Worm (Caenorhabditis elegans) whole organism, mixed stage, embryonic: ENCODE results near the gene R11D1.12.

Experiments used
- M03D4.4 ChIP-seq: sonication (generic microtip); optimal IDR thresholded peaks from 2 replicates; lab custom pipeline; 2017; ENCODE audit warnings: mild to moderate bottlenecking, missing genetic modification characterization, missing compliant biosample characterization
- bed-3 ChIP-seq: fragments of 200-800 bp; sonication (Bioruptor generic); optimal IDR thresholded peaks from 3 replicates; lab custom pipeline; 2018; ENCODE audit warnings: mild to moderate bottlenecking, missing genetic modification characterization, moderate library complexity, missing compliant biosample characterization
- ceh-39 ChIP-seq: fragments of 150-350 bp; optimal IDR thresholded peaks from 2 replicates; lab custom pipeline; 2014; ENCODE audit warnings: missing biosample characterization, missing genetic modification characterization
- ceh-83 ChIP-seq: fragments of 200-800 bp; sonication (Bioruptor generic); optimal IDR thresholded peaks from 2 replicates; lab custom pipeline; 2018; ENCODE audit warnings: mild to moderate bottlenecking, missing genetic modification characterization, missing compliant biosample characterization
- ces-1 ChIP-seq: fragments of 150-350 bp; optimal IDR thresholded peaks from 2 replicates; lab custom pipeline; 2014; ENCODE audit warnings: missing biosample characterization, missing genetic modification reagents, missing genetic modification characterization
- elt-1 ChIP-seq: sonication (generic microtip); optimal IDR thresholded peaks from 2 replicates; lab custom pipeline; 2017; ENCODE audit warnings: missing genetic modification characterization, mild to moderate bottlenecking, missing compliant biosample characterization, antibody characterized with exemption, moderate library complexity, borderline replicate concordance; ENCODE audit not compliant: insufficient read depth
- elt-3 ChIP-seq: fragments of 150-350 bp; optimal IDR thresholded peaks from 2 replicates; lab custom pipeline; 2014; ENCODE audit warnings: missing biosample characterization, missing genetic modification characterization
- flh-1 ChIP-seq: fragments of 200-800 bp; sonication (Bioruptor generic); optimal IDR thresholded peaks from 2 replicates; lab custom pipeline; 2018; ENCODE audit warnings: mild to moderate bottlenecking, missing genetic modification characterization, moderate library complexity, missing compliant biosample characterization
- ham-2 ChIP-seq: fragments of 200-800 bp; sonication (Bioruptor generic); optimal IDR thresholded peaks from 2 replicates; lab custom pipeline; 2018; ENCODE audit warnings: mild to moderate bottlenecking, missing genetic modification characterization, missing compliant biosample characterization
- hlh-1 ChIP-seq: fragments of 150-350 bp; optimal IDR thresholded peaks from 2 replicates; lab custom pipeline; 2014; ENCODE audit warnings: missing biosample characterization, missing genetic modification reagents, missing genetic modification characterization
- lin-13 ChIP-seq: fragments of 150-350 bp; optimal IDR thresholded peaks from 2 replicates; lab custom pipeline; 2014; ENCODE audit warnings: missing biosample characterization, missing genetic modification characterization
- lin-32 ChIP-seq: fragments of 200-800 bp; sonication (Bioruptor generic); optimal IDR thresholded peaks from 2 replicates; lab custom pipeline; 2018; ENCODE audit warnings: mild to moderate bottlenecking, missing genetic modification characterization, missing compliant biosample characterization
- lsy-2 ChIP-seq: fragments of 150-350 bp; optimal IDR thresholded peaks from 2 replicates; lab custom pipeline; 2014; ENCODE audit warnings: missing biosample characterization, missing genetic modification characterization
- mab-5 ChIP-seq: fragments of 150-350 bp; optimal IDR thresholded peaks from 2 replicates; lab custom pipeline; 2014; ENCODE audit warnings: missing biosample characterization, missing genetic modification characterization
- mep-1 ChIP-seq: fragments of 150-350 bp; optimal IDR thresholded peaks from 2 replicates; lab custom pipeline; 2017; ENCODE audit warnings: missing biosample characterization, missing genetic modification reagents, missing genetic modification characterization, inconsistent platforms
- mls-2 ChIP-seq: sonication (generic microtip); optimal IDR thresholded peaks from 2 replicates; lab custom pipeline; 2016; ENCODE audit warnings: mild to moderate bottlenecking, missing genetic modification characterization, moderate library complexity, missing compliant biosample characterization
- nhr-12 ChIP-seq: fragments of 150-350 bp; optimal IDR thresholded peaks from 2 replicates; lab custom pipeline; 2014; ENCODE audit warnings: missing biosample characterization, missing genetic modification characterization
- nhr-237 ChIP-seq: fragments of 150-350 bp; optimal IDR thresholded peaks from 2 replicates; lab custom pipeline; 2014; ENCODE audit warnings: missing biosample characterization, missing genetic modification characterization
- nhr-28 ChIP-seq: fragments of 150-350 bp; optimal IDR thresholded peaks from 2 replicates; lab custom pipeline; 2014; ENCODE audit warnings: missing biosample characterization, missing genetic modification characterization
- nhr-76 ChIP-seq: sonication (generic microtip); optimal IDR thresholded peaks from 2 replicates; lab custom pipeline; 2017; ENCODE audit warnings: missing biosample characterization, missing genetic modification characterization
- pha-4 ChIP-seq: fragments of 150-350 bp; optimal IDR thresholded peaks from 2 replicates; lab custom pipeline; 2018; ENCODE audit warnings: missing biosample characterization, missing genetic modification reagents, missing genetic modification characterization
- snpc-4 ChIP-seq: fragments of 150-350 bp; optimal IDR thresholded peaks from 2 replicates; lab custom pipeline; 2014; ENCODE audit warnings: missing biosample characterization, missing genetic modification characterization
- sptf-1 ChIP-seq: sonication (generic microtip); optimal IDR thresholded peaks from 2 replicates; lab custom pipeline; 2017; ENCODE audit warnings: mild to moderate bottlenecking, missing genetic modification characterization, moderate library complexity, missing compliant biosample characterization
- tbx-8 ChIP-seq: fragments of 200-800 bp; sonication (Bioruptor generic); optimal IDR thresholded peaks from 2 replicates; lab custom pipeline; 2018; ENCODE audit warnings: mild to moderate bottlenecking, missing genetic modification characterization, moderate library complexity, missing compliant biosample characterization
- unc-120 ChIP-seq: sonication (generic microtip); optimal IDR thresholded peaks from 2 replicates; lab custom pipeline; 2017; ENCODE audit warnings: missing genetic modification characterization, missing compliant biosample characterization; ENCODE audit not compliant: poor library complexity, severe bottlenecking
- unc-39 ChIP-seq: fragments of 150-350 bp; optimal IDR thresholded peaks from 2 replicates; lab custom pipeline; 2014; ENCODE audit warnings: missing biosample characterization, missing genetic modification characterization
- unc-62 ChIP-seq: fragments of 150-350 bp; optimal IDR thresholded peaks from 2 replicates; lab custom pipeline; 2014; ENCODE audit warnings: missing biosample characterization, missing genetic modification reagents, missing genetic modification characterization
- ztf-11 ChIP-seq: fragments of 150-350 bp; optimal IDR thresholded peaks from 2 replicates; lab custom pipeline; 2014; ENCODE audit warnings: missing biosample characterization, missing genetic modification characterization

The R11D1.12 gene

DNA sequence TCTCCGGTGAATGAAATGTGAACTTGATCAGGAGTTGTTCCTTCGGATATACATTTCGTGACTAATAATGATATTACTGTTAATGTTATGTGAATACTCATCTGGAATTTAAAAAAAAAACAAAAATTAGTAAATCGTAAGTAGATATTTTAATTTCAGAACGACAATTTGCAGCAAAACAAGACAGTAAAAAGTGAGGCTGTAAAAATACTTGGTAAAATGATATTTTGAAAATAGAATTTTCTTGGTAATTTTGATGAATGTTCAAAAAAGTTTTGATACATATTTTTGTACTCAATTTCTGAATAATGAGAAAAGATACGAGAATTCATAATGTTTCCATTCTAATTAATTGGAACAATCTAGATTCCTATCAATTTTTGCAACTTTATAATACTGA, 33.9 kb upstream of the R11D1.12 start, which contains the start of gene papl-1:
papl-1 (minus strand) TSS at position 101 of the 400 bp plus-strand sequence.
- TF ChIP-seq M03D4.4 (tag; lab: Kevin White, UChicago) = no peak
- no peak for TF ChIP-seq nhr-76 (tag; lab: Kevin White, UChicago)
- TF ChIP-seq nhr-28 (tag; lab: Kevin White, UChicago) = no peak
- no peak for TF ChIP-seq snpc-4 (tag; lab: Kevin White, UChicago)
- TF ChIP-seq lsy-2 (tag; lab: Kevin White, UChicago) = no peak
- TF ChIP-seq flh-1 (GFP tag; lab: Kevin White, UChicago) = no peak
- no peak for TF ChIP-seq ces-1 (GFP tag; lab: Kevin White, UChicago)
- no peak for TF ChIP-seq ceh-83
- TF ChIP-seq bed-3 (GFP tag; lab: Kevin White, UChicago) = no peak
- TF ChIP-seq ztf-11 (tag; lab: Kevin White, UChicago) = no peak
- TF ChIP-seq ceh-39 = no peak
- no peak for TF ChIP-seq elt-1 (tag; lab: Kevin White, UChicago)
- no peak for TF ChIP-seq mep-1 (tag; lab: Kevin White, UChicago)
- no peak for TF ChIP-seq sptf-1 (tag; lab: Kevin White, UChicago)
- TF ChIP-seq nhr-237 (tag; lab: Kevin White, UChicago) = no peak
- TF ChIP-seq nhr-12 (tag; lab: Kevin White, UChicago) = no peak
- TF ChIP-seq unc-39 (tag; lab: Kevin White, UChicago) = no peak
- TF ChIP-seq tbx-8 (GFP tag; lab: Kevin White, UChicago) = no peak
- TF ChIP-seq, all 35 proteins: peak for 0

DNA sequence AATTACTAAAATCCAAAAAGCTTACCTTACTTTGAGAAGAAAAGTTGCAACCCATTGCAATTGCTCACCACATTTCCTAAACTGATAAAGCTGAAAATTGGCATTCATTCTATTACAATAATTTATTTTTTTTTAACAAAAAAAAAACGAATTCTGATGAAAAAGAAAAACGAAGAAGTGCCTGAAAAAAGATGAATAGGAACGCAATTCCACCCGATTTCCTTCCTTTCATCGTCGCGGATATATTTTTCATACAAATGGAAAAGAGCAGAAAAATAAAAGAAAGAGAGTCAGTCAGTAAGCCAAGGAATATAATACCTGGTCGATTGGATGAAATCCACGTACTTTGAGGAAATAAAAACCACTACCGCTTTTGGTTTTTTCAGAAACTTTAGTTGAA, 29.0 kb upstream of the R11D1.12 start, which contains the start of gene gpa-13:
gpa-13 (minus strand) TSS at position 101 of the 400 bp plus-strand sequence.
- TF ChIP-seq sptf-1 (tag; lab: Kevin White, UChicago) (no peak), lsy-2 (tag; lab: Kevin White, UChicago) (no peak)
- TF ChIP-seq, all 35 proteins: peak for 0

DNA sequence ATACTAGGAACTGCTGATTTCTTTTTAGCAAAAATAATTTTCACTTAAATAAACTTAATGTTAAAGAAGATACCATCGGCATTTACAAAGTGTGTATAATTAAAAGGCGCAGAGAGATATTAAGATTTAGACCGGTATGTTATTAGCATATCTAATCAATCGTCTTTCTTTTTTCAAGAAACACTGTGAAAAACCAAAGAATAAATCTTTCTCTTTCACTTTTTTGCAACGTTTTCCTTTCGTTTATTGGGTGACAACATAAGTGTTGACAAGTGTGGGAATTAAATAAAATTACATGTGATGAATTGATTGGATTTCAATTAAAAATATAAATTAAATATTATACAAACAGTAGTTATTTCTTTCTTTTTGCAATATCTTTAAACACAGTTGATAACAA, 26.6 kb upstream of the R11D1.12 start, which contains the start of gene C15C8.8:
C15C8.8 (minus strand) TSS at position 101 of the 400 bp plus-strand sequence.
- TF ChIP-seq elt-3 (tag; lab: Kevin White, UChicago) = no peak
- no peak for TF ChIP-seq M03D4.4 (tag; lab: Kevin White, UChicago)
- no peak for TF ChIP-seq lin-13 (tag; lab: Kevin White, UChicago)
- TF ChIP-seq bed-3 (GFP tag; lab: Kevin White, UChicago) = no peak
- no peak for TF ChIP-seq elt-1 (tag; lab: Kevin White, UChicago)
- TF ChIP-seq nhr-76 (tag; lab: Kevin White, UChicago) = no peak
- no peak for TF ChIP-seq lsy-2 (tag; lab: Kevin White, UChicago)
- TF ChIP-seq mep-1 (tag; lab: Kevin White, UChicago) = no peak
- no peak for TF ChIP-seq nhr-237 (tag; lab: Kevin White, UChicago)

DNA sequence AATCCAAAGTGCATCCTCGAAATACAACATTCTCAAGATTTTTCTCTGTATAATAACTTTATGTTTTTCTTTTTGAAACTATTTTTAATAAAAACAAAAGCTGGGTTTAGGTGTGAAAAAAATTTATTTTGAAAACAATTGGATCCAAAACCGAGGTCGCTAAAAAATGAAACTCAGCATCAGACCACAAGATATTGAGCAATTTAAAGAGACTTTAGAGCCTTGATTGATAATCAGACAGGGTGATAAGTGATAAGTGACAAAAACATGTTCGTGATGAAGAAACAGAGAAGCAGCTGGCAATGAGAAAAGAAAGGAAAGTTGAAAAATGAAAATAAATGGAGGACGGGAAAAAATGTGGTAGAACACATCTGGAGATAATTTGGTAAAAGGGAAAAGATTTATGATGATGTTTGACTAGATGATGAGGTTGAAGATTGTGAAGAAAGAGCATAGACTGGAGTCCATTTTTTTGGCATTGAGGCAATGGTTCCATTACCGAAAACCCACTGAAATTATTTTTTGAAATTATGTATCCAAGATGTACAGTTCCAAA, 25.8 kb upstream of the R11D1.12 start, which contains the start of gene C15C8.6:
C15C8.6 (minus strand) TSS at position 51 of the 556 bp plus-strand sequence.
- TF ChIP-seq nhr-12 (tag; lab: Kevin White, UChicago) (no peak), unc-39 (tag; lab: Kevin White, UChicago) (no peak), unc-120 (no peak), unc-62 (GFP tag; lab: Kevin White, UChicago) (no peak), ces-1 (GFP tag; lab: Kevin White, UChicago) (no peak), lin-32 (no peak), snpc-4 (tag; lab: Kevin White, UChicago) (no peak), nhr-28 (tag; lab: Kevin White, UChicago) (no peak), M03D4.4 (tag; lab: Kevin White, UChicago) (no peak), ham-2 (GFP tag; lab: Kevin White, UChicago) (no peak), pha-4 (tag; lab: Kevin White, UChicago) (no peak), lsy-2 (tag; lab: Kevin White, UChicago) (no peak)

DNA sequence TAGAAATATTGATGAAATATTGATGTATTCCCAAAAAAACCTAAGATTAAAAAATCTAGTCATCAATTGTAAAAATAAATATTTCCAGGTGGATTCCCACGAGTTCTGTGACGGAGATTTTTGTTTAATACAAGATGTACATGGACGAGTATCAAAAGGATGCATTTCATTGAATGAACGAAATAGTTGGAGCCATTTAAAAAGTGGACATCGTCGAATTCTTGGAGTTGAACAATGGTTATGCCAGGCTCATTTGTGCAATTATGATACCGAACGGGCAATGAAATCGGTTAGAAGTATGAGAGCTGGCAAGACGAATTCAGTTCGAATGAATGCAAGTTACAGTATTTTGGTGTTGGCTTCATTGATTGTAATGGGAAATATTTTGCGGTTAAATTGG, 23.8 kb upstream of the R11D1.12 start:
- TF ChIP-seq bed-3 (GFP tag; lab: Kevin White, UChicago) = no peak
- no peak for TF ChIP-seq tbx-8 (GFP tag; lab: Kevin White, UChicago)
- TF ChIP-seq mls-2 (tag; lab: Kevin White, UChicago) = no peak
- TF ChIP-seq hlh-1 = no peak
- TF ChIP-seq mab-5 = no peak
- TF ChIP-seq elt-1 (tag; lab: Kevin White, UChicago) = no peak
- no peak for TF ChIP-seq sptf-1 (tag; lab: Kevin White, UChicago)
- TF ChIP-seq, all 35 proteins: peak for 0
